Worm (Caenorhabditis elegans) whole organism, L1 larva: ENCODE measurements around the gene twnk-1.

Experiments
- C04F5.9 ChIP-seq: sonication (generic microtip); optimal IDR thresholded peaks from 2 replicates; lab custom pipeline; 2016; ENCODE audit warnings: missing genetic modification characterization, missing compliant biosample characterization
- C16A3.4 ChIP-seq: fragments of 150-350 bp; optimal IDR thresholded peaks from 2 replicates; lab custom pipeline; 2014; ENCODE audit warnings: missing biosample characterization, missing genetic modification characterization
- F16B12.6 ChIP-seq: fragments of 150-350 bp; optimal IDR thresholded peaks from 2 replicates; lab custom pipeline; 2014; ENCODE audit warnings: missing biosample characterization, missing genetic modification characterization
- aha-1 ChIP-seq: fragments of 150-350 bp; optimal IDR thresholded peaks from 2 replicates; lab custom pipeline; 2014; ENCODE audit warnings: missing biosample characterization, missing genetic modification characterization
- aly-2 ChIP-seq: fragments of 150-350 bp; optimal IDR thresholded peaks from 2 replicates; lab custom pipeline; 2014; ENCODE audit warnings: missing biosample characterization, missing genetic modification characterization
- blmp-1 ChIP-seq: fragments of 150-350 bp; optimal IDR thresholded peaks from 2 replicates; lab custom pipeline; 2014; ENCODE audit warnings: missing biosample characterization, missing genetic modification characterization
- ceh-63 ChIP-seq: fragments of 200-800 bp; sonication (Bioruptor generic); optimal IDR thresholded peaks from 2 replicates; lab custom pipeline; 2018; ENCODE audit warnings: mild to moderate bottlenecking, missing genetic modification characterization, missing compliant biosample characterization
- ceh-82 ChIP-seq, 3 experiments: fragments of 150-350 bp in 1 of 3; sonication (generic microtip) in 2 of 3; optimal IDR thresholded peaks; 2 replicates each; lab custom pipeline; 2014 to 2017; ENCODE audit warnings: missing biosample characterization in 3 of 3, missing genetic modification characterization in 3 of 3
- ceh-88 ChIP-seq: fragments of 200-800 bp; sonication (Bioruptor generic); IDR thresholded peaks from 2 replicates; pipeline ENCODE4 v1.3.6; 2022; ENCODE audit warnings: missing genetic modification characterization, missing compliant biosample characterization
- ces-1 ChIP-seq: fragments of 150-350 bp; optimal IDR thresholded peaks from 2 replicates; lab custom pipeline; 2014; ENCODE audit warnings: missing biosample characterization, missing genetic modification reagents, missing genetic modification characterization
- efl-1 ChIP-seq, 4 experiments: fragments of 150-350 bp; optimal IDR thresholded peaks in 3 of 4; peaks in 1 of 4; 1 replicate in 1 of 4; 2 replicates in 3 of 4; lab custom pipeline; 2014; ENCODE audit warnings: missing biosample characterization in 2 of 4, missing genetic modification characterization in 2 of 4, missing genetic modification reagents in 2 of 4
- efl-3 ChIP-seq: fragments of 200-800 bp; sonication (Bioruptor generic); optimal IDR thresholded peaks from 2 replicates; lab custom pipeline; 2018; ENCODE audit warnings: mild to moderate bottlenecking, missing genetic modification characterization, missing compliant biosample characterization
- elt-2 ChIP-seq: sonication (generic microtip); optimal IDR thresholded peaks from 2 replicates; lab custom pipeline; 2016; ENCODE audit warnings: missing genetic modification characterization, mild to moderate bottlenecking, inconsistent platforms, missing compliant biosample characterization, missing genetic modification reagents
- elt-3 ChIP-seq, 6 experiments: fragments of 150-350 bp in 1 of 6; sonication (generic microtip); optimal IDR thresholded peaks; 2 replicates each; lab custom pipeline; 2017 to 2018; ENCODE audit warnings: missing biosample characterization in 6 of 6, missing genetic modification characterization in 6 of 6, inconsistent platforms in 1 of 6
- fkh-4 ChIP-seq: sonication (generic microtip); optimal IDR thresholded peaks from 2 replicates; lab custom pipeline; 2016; ENCODE audit warnings: missing compliant biosample characterization, missing genetic modification characterization, borderline replicate concordance
- fkh-8 ChIP-seq: sonication (generic microtip); optimal IDR thresholded peaks from 2 replicates; lab custom pipeline; 2016; ENCODE audit warnings: mild to moderate bottlenecking, missing genetic modification characterization, missing compliant biosample characterization
- fos-1 ChIP-seq: fragments of 150-350 bp; optimal IDR thresholded peaks from 2 replicates; lab custom pipeline; 2014; ENCODE audit warnings: missing biosample characterization, missing genetic modification characterization
- grh-1 ChIP-seq: fragments of 200-800 bp; sonication (Bioruptor generic); IDR thresholded peaks from 2 replicates; pipeline ENCODE4 v1.3.6; 2022; ENCODE audit warnings: missing genetic modification reagents, missing genetic modification characterization, missing compliant biosample characterization
- hlh-17 ChIP-seq: fragments of 200-800 bp; sonication (Bioruptor generic); optimal IDR thresholded peaks from 2 replicates; lab custom pipeline; 2018; ENCODE audit warnings: missing genetic modification characterization, mild to moderate bottlenecking, missing compliant biosample characterization, moderate library complexity, borderline replicate concordance
- irx-1 ChIP-seq: sonication (generic microtip); optimal IDR thresholded peaks from 2 replicates; lab custom pipeline; 2016; ENCODE audit warnings: missing genetic modification characterization, missing compliant biosample characterization
- jun-1 ChIP-seq: fragments of 150-350 bp; optimal IDR thresholded peaks from 2 replicates; lab custom pipeline; 2014; ENCODE audit warnings: missing biosample characterization, missing genetic modification reagents, missing genetic modification characterization
- lin-14 ChIP-seq: fragments of 200-800 bp; sonication (Bioruptor generic); optimal IDR thresholded peaks from 2 replicates; lab custom pipeline; 2018; ENCODE audit warnings: mild to moderate bottlenecking, missing genetic modification characterization, moderate library complexity, missing compliant biosample characterization
- lin-15B ChIP-seq: fragments of 150-350 bp; sonication (generic microtip); optimal IDR thresholded peaks from 3 replicates; lab custom pipeline; 2014; ENCODE audit warnings: missing biosample characterization, missing genetic modification characterization
- lin-35 ChIP-seq, 2 experiments: fragments of 150-350 bp; optimal IDR thresholded peaks; 2 replicates each; lab custom pipeline; 2014; ENCODE audit warnings: missing biosample characterization in 2 of 2, missing genetic modification characterization in 2 of 2, missing genetic modification reagents in 2 of 2
- lin-39 ChIP-seq: fragments of 150-350 bp; optimal IDR thresholded peaks from 2 replicates; lab custom pipeline; 2014; ENCODE audit warnings: missing biosample characterization, missing genetic modification reagents, missing genetic modification characterization
- lir-3 ChIP-seq: sonication (generic microtip); optimal IDR thresholded peaks from 2 replicates; lab custom pipeline; 2016; ENCODE audit warnings: mild to moderate bottlenecking, missing genetic modification characterization, moderate library complexity, missing compliant biosample characterization; ENCODE audit not compliant: poor library complexity
- mdl-1 ChIP-seq, 2 experiments: fragments of 150-350 bp; optimal IDR thresholded peaks; 2 replicates each; lab custom pipeline; 2014 to 2017; ENCODE audit warnings: missing biosample characterization in 2 of 2, missing genetic modification characterization in 2 of 2, inconsistent platforms in 1 of 2
- mep-1 ChIP-seq: fragments of 150-350 bp; optimal IDR thresholded peaks from 2 replicates; lab custom pipeline; 2014; ENCODE audit warnings: missing biosample characterization, missing genetic modification characterization
- nhr-11 ChIP-seq: fragments of 150-350 bp; optimal IDR thresholded peaks from 2 replicates; lab custom pipeline; 2014; ENCODE audit warnings: missing biosample characterization, missing genetic modification characterization
- nhr-19 ChIP-seq: fragments of 200-800 bp; sonication (Bioruptor generic); conservative IDR thresholded peaks from 2 replicates; pipeline ENCODE4 v1.3.6; 2022; ENCODE audit warnings: missing genetic modification characterization, missing compliant biosample characterization
- nhr-28 ChIP-seq: fragments of 150-350 bp; optimal IDR thresholded peaks from 2 replicates; lab custom pipeline; 2014; ENCODE audit warnings: missing biosample characterization, missing genetic modification characterization
- nhr-47 ChIP-seq: sonication (generic microtip); optimal IDR thresholded peaks from 2 replicates; lab custom pipeline; 2016; ENCODE audit warnings: mild to moderate bottlenecking, missing genetic modification characterization, moderate library complexity, missing compliant biosample characterization
- nhr-76 ChIP-seq: sonication (generic microtip); optimal IDR thresholded peaks from 2 replicates; lab custom pipeline; 2017; ENCODE audit warnings: missing biosample characterization, missing genetic modification characterization
- nhr-77 ChIP-seq: fragments of 150-350 bp; optimal IDR thresholded peaks from 2 replicates; lab custom pipeline; 2014; ENCODE audit warnings: missing biosample characterization, missing genetic modification characterization
- nhr-84 ChIP-seq: sonication (generic microtip); optimal IDR thresholded peaks from 2 replicates; lab custom pipeline; 2017; ENCODE audit warnings: missing biosample characterization, missing genetic modification characterization
- nhr-85 ChIP-seq: sonication (generic microtip); peaks from one replicate; lab custom pipeline; 2016; ENCODE audit warnings: missing genetic modification characterization, inconsistent platforms, missing compliant biosample characterization
- nhr-90 ChIP-seq: sonication (generic microtip); optimal IDR thresholded peaks from 2 replicates; lab custom pipeline; 2016; ENCODE audit warnings: mild to moderate bottlenecking, missing genetic modification characterization, missing compliant biosample characterization; ENCODE audit not compliant: poor library complexity
- pag-3 ChIP-seq: sonication (generic microtip); optimal IDR thresholded peaks from 2 replicates; lab custom pipeline; 2017; ENCODE audit warnings: missing genetic modification characterization, mild to moderate bottlenecking, missing compliant biosample characterization, antibody characterized with exemption, borderline replicate concordance; ENCODE audit not compliant: insufficient read depth
- pax-3 ChIP-seq: fragments of 200-800 bp; sonication (Bioruptor generic); optimal IDR thresholded peaks from 2 replicates; lab custom pipeline; 2018; ENCODE audit warnings: mild to moderate bottlenecking, missing genetic modification characterization, moderate library complexity, missing compliant biosample characterization
- snpc-4 ChIP-seq: fragments of 150-350 bp; optimal IDR thresholded peaks from 2 replicates; lab custom pipeline; 2014; ENCODE audit warnings: missing biosample characterization, missing genetic modification characterization
- sox-4 ChIP-seq: sonication (generic microtip); optimal IDR thresholded peaks from 2 replicates; lab custom pipeline; 2016; ENCODE audit warnings: missing genetic modification characterization, missing compliant biosample characterization
- tbx-2 ChIP-seq: sonication (generic microtip); optimal IDR thresholded peaks from 2 replicates; lab custom pipeline; 2016; ENCODE audit warnings: missing genetic modification characterization, missing compliant biosample characterization
- unc-62 ChIP-seq: fragments of 150-350 bp; optimal IDR thresholded peaks from 2 replicates; lab custom pipeline; 2014; ENCODE audit warnings: missing biosample characterization, missing genetic modification reagents, missing genetic modification characterization
- unc-86 ChIP-seq: sonication (generic microtip); optimal IDR thresholded peaks from 2 replicates; lab custom pipeline; 2016; ENCODE audit warnings: missing genetic modification characterization, missing compliant biosample characterization
- vab-15 ChIP-seq: sonication (generic microtip); optimal IDR thresholded peaks from 2 replicates; lab custom pipeline; 2017; ENCODE audit warnings: missing genotype, mild to moderate bottlenecking, missing genetic modification characterization, missing compliant biosample characterization
- zip-4 ChIP-seq: fragments of 200-800 bp; sonication (Bioruptor generic); optimal IDR thresholded peaks from 2 replicates; lab custom pipeline; 2018; ENCODE audit warnings: mild to moderate bottlenecking, missing genetic modification characterization, moderate library complexity, missing compliant biosample characterization
- ztf-4 ChIP-seq: fragments of 150-350 bp; optimal IDR thresholded peaks from 2 replicates; lab custom pipeline; 2014; ENCODE audit warnings: missing biosample characterization, missing genetic modification characterization

Gene twnk-1

ce11 chrX:5780672-5781182 lies 10.3 kb upstream of the twnk-1 start, which contains the start of gene sft-4 (continued):
- TF ChIP-seq irx-1 (tag; lab: Kevin White, UChicago) (no peak), lin-35 (GFP tag; optimal IDR thresholded peaks at IDR 0.05; lab: Kevin White, UChicago) (peak in 1 of 2 experiments; percentile 1), nhr-47 (tag; lab: Kevin White, UChicago) (peak; percentile 17), ztf-4 (tag; lab: Kevin White, UChicago) (peak; percentile 50), fkh-8 (no peak), aha-1 (tag; lab: Kevin White, UChicago) (no peak), nhr-84 (tag; lab: Kevin White, UChicago) (no peak), C16A3.4 (tag; lab: Kevin White, UChicago) (no peak), lin-15B (tag; lab: Kevin White, UChicago) (no peak), mdl-1 (tag; optimal IDR thresholded peaks at IDR 0.05; lab: Kevin White, UChicago) (peak in 1 of 2 experiments; percentile 85), aly-2 (tag; lab: Kevin White, UChicago) (no peak), jun-1 (tag; lab: Kevin White, UChicago) (no peak), efl-3 (no peak), nhr-77 (tag; lab: Kevin White, UChicago) (no peak), blmp-1 (tag; lab: Kevin White, UChicago) (peak; percentile 44), mep-1 (tag; lab: Kevin White, UChicago) (peak; percentile 40), nhr-90 (tag; lab: Kevin White, UChicago) (peak; percentile 35), ceh-88 (GFP tag; lab: Robert Waterston, UW) (no peak), unc-86 (tag; lab: Kevin White, UChicago) (no peak), elt-3 (tag; optimal IDR thresholded peaks at IDR 0.05; lab: Kevin White, UChicago) (peak in 2 of 6 experiments; percentile 15 to 17), lir-3 (tag; lab: Kevin White, UChicago) (peak; percentile 14), F16B12.6 (tag; lab: Kevin White, UChicago) (no peak), ceh-63 (GFP tag; lab: Kevin White, UChicago) (no peak), nhr-28 (tag; lab: Kevin White, UChicago) (no peak), C04F5.9 (no peak), nhr-11 (tag; lab: Kevin White, UChicago) (no peak), vab-15 (no peak), sox-4 (tag; lab: Kevin White, UChicago) (no peak), nhr-19 (GFP tag; lab: Robert Waterston, UW) (peak; percentile 55), pag-3 (tag; lab: Kevin White, UChicago) (no peak), elt-2 (peak; percentile 9), lin-14 (peak; percentile 80)

ce11 chrX:5781294-5781693 lies 9.7 kb upstream of the twnk-1 start:
- TF ChIP-seq elt-3 (tag; optimal IDR thresholded peaks at IDR 0.05; lab: Kevin White, UChicago) (no peak), tbx-2 (tag; lab: Kevin White, UChicago) (no peak), efl-1 (optimal IDR thresholded peaks at IDR 0.05; lab: Kevin White, UChicago) (no peak), efl-1 (GFP tag; optimal IDR thresholded peaks at IDR 0.05 in 1 of 2; lab: Kevin White, UChicago) (peak in 1 of 2 experiments; percentile 72)
- TF ChIP-seq, all 84 proteins: peak for 1

ce11 chrX:5782153-5782552 lies 8.9 kb upstream of the twnk-1 start, which contains the start of gene gakh-1:
Gene gakh-1 (plus strand): TSS chrX:5782499.
- no peak for TF ChIP-seq vab-15
- peak; percentile 1 for TF ChIP-seq fos-1 (tag; lab: Kevin White, UChicago)
- peak in 2 of 6 experiments; percentile 2 to 18 for TF ChIP-seq elt-3 (tag; optimal IDR thresholded peaks at IDR 0.05; lab: Kevin White, UChicago)
- TF ChIP-seq hlh-17 (GFP tag; lab: Kevin White, UChicago) = no peak
- peak; percentile 39 for TF ChIP-seq snpc-4 (tag; lab: Kevin White, UChicago)
- TF ChIP-seq aly-2 (tag; lab: Kevin White, UChicago) = no peak
- no peak for TF ChIP-seq nhr-76
- TF ChIP-seq grh-1 = peak; percentile 85
- TF ChIP-seq ztf-4 (tag; lab: Kevin White, UChicago) = no peak
- TF ChIP-seq zip-4 (GFP tag; lab: Kevin White, UChicago) = peak; percentile 41
- no peak for TF ChIP-seq pax-3 (tag; lab: Kevin White, UChicago)
- no peak for TF ChIP-seq lin-15B (tag; lab: Kevin White, UChicago)
- TF ChIP-seq ceh-82 (tag; optimal IDR thresholded peaks at IDR 0.05; lab: Kevin White, UChicago) = peak; percentile 5 to 39 (median 32)
- TF ChIP-seq efl-1 (optimal IDR thresholded peaks at IDR 0.05; lab: Kevin White, UChicago) = peak; percentile 35 to 52
- TF ChIP-seq efl-1 (GFP tag; optimal IDR thresholded peaks at IDR 0.05 in 1 of 2; lab: Kevin White, UChicago) = peak; percentile 50 to 97
- TF ChIP-seq ces-1 = no peak
- TF ChIP-seq nhr-85 (tag; lab: Kevin White, UChicago) = peak; percentile 93
- TF ChIP-seq unc-62 (GFP tag; lab: Kevin White, UChicago) = no peak
- no peak for TF ChIP-seq nhr-84 (tag; lab: Kevin White, UChicago)
- peak; percentile 51 for TF ChIP-seq lin-39 (tag; lab: Kevin White, UChicago)
- peak; percentile 61 for TF ChIP-seq unc-86 (tag; lab: Kevin White, UChicago)
- no peak for TF ChIP-seq fkh-4 (tag; lab: Kevin White, UChicago)
- peak; percentile 63 for TF ChIP-seq jun-1 (tag; lab: Kevin White, UChicago)
